Worm (Caenorhabditis elegans) whole organism, L2 larva: ENCODE results near the gene srw-95.

ENCODE experiments used
- ama-1 ChIP-seq: fragments of 150-350 bp; optimal IDR thresholded peaks from 2 replicates; lab custom pipeline; 2018; ENCODE audit warnings: inconsistent platforms
- lin-39 ChIP-seq: fragments of 150-350 bp; optimal IDR thresholded peaks from 2 replicates; lab custom pipeline; 2014; ENCODE audit warnings: missing biosample characterization, missing genetic modification reagents, missing genetic modification characterization

ce11 chrIV:4814185-4814584 is 2.3 kb downstream of the srw-95 start, which contains the start of gene srw-94:
- no peak for TF ChIP-seq ama-1 (lab: Kevin White, UChicago)
- no peak for TF ChIP-seq lin-39 (tag; lab: Kevin White, UChicago)
